Fruit fly (Drosophila melanogaster): ENCODE results near the gene Cp36.

The Cp36 gene

DNA sequence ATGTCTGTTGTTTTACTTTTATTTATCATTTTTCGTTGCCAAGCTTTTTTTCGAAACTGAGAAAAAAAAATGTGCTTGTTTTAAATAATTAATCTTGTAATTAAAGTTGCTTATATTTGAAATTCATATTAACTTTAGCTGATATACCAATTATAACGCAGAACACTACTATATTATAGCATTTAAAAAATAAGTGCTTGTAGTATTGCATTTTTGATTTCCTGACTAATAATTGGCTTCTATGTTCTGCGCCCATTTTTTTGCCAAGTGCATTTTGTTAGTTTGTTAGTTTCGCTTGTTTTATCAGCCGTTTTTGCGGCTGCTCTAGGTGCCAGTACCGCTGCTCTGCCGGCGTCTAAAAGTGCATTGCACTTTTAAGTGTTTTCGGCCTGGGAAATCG lies 42.4 kb downstream of the Cp36 start:
- TF ChIP-seq cic (GFP tag; optimal IDR thresholded peaks at IDR 0.05) (no peak), CG12768 (GFP tag; optimal IDR thresholded peaks at IDR 0.05) (no peak), toe (GFP tag; optimal IDR thresholded peaks at IDR 0.05) (no peak), CG33017 (tag; optimal IDR thresholded peaks at IDR 0.05) (no peak), cnc (optimal IDR thresholded peaks at IDR 0.05) (no peak), CG14711 (tag; optimal IDR thresholded peaks at IDR 0.05) (no peak), CG11617 (GFP tag; optimal IDR thresholded peaks at IDR 0.05) (no peak), CG1620 (GFP tag; optimal IDR thresholded peaks at IDR 0.05) (no peak), Crg-1 (GFP tag; optimal IDR thresholded peaks at IDR 0.05) (no peak), pad (GFP tag; optimal IDR thresholded peaks at IDR 0.05) (no peak), kay (GFP tag; ENCODE audit: borderline replicate concordance) (no peak)

DNA sequence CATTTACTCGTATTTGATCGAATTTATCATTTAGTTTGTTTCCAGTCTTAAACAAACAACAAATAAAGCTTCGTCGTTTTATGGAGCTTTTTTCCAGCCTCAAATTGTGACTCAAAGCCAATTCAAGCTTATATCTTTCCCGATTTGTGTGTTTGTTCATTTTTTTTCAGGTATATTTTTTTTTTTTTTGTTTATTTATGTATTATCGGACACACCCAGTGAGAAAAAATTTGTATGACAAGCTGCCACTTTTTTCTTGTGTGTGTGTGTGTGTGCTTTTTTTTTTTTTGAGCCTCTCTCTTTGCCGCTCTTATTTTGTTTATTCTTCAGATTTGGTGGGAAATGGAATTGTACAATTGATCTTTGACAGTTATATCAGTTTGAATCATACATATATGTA lies 43.4 kb downstream of the Cp36 start:
- TF ChIP-seq pad (GFP tag; optimal IDR thresholded peaks at IDR 0.05) (no peak), cic (GFP tag; optimal IDR thresholded peaks at IDR 0.05) (no peak), toe (GFP tag; optimal IDR thresholded peaks at IDR 0.05) (no peak), CG5204 (GFP tag; optimal IDR thresholded peaks at IDR 0.05) (no peak), kay (GFP tag; ENCODE audit: borderline replicate concordance) (no peak), CG11617 (GFP tag; optimal IDR thresholded peaks at IDR 0.05) (no peak), CG12768 (GFP tag; optimal IDR thresholded peaks at IDR 0.05) (no peak), CG1620 (GFP tag; optimal IDR thresholded peaks at IDR 0.05) (no peak), bab1 (GFP tag; optimal IDR thresholded peaks at IDR 0.05) (no peak), CG14711 (tag; optimal IDR thresholded peaks at IDR 0.05) (no peak), Hr96 (GFP tag; optimal IDR thresholded peaks at IDR 0.05) (no peak), Mnt (GFP tag; optimal IDR thresholded peaks at IDR 0.05) (no peak), Clk (GFP tag; optimal IDR thresholded peaks at IDR 0.05) (no peak), CG33017 (tag; optimal IDR thresholded peaks at IDR 0.05) (no peak), cnc (optimal IDR thresholded peaks at IDR 0.05) (no peak), Crg-1 (GFP tag; optimal IDR thresholded peaks at IDR 0.05) (no peak), CG7045 (GFP tag; optimal IDR thresholded peaks at IDR 0.05) (no peak), ovo (GFP tag; optimal IDR thresholded peaks at IDR 0.05) (no peak), tj (GFP tag; optimal IDR thresholded peaks at IDR 0.05) (no peak)

- TF ChIP-seq bab1 (GFP tag; optimal IDR thresholded peaks at IDR 0.05) (no peak), tj (GFP tag; optimal IDR thresholded peaks at IDR 0.05) (peak; percentile 40), toe (GFP tag; optimal IDR thresholded peaks at IDR 0.05) (no peak)
These were observed 44.5 kb downstream of the Cp36 start for dm6 chrX:8523572-8524155.

dm6 chrX:8529598-8529997 lies 50.5 kb downstream of the Cp36 start, which contains the start of gene PIP82:
PIP82 (minus strand) TSS chrX:8529698.
- TF ChIP-seq cnc (optimal IDR thresholded peaks at IDR 0.05) = no peak
- TF ChIP-seq Mnt (GFP tag; optimal IDR thresholded peaks at IDR 0.05) = no peak
- no peak for TF ChIP-seq CG1620 (GFP tag; optimal IDR thresholded peaks at IDR 0.05)
- TF ChIP-seq Clk (GFP tag; optimal IDR thresholded peaks at IDR 0.05) = no peak
- TF ChIP-seq kay (GFP tag; ENCODE audit: borderline replicate concordance) = no peak
- TF ChIP-seq CG12768 (GFP tag; optimal IDR thresholded peaks at IDR 0.05) = no peak
- TF ChIP-seq CG14711 (tag; optimal IDR thresholded peaks at IDR 0.05) = no peak
